Worm (Caenorhabditis elegans) whole organism, late embryonic: ENCODE results near the gene T23E7.2.

ENCODE experiments used
- madf-2 ChIP-seq: sonication (generic microtip); optimal IDR thresholded peaks from 2 replicates; lab custom pipeline; 2017; ENCODE audit warnings: missing genetic modification characterization, missing compliant biosample characterization
- pha-4 ChIP-seq: fragments of 150-350 bp; optimal IDR thresholded peaks from 2 replicates; lab custom pipeline; 2018; ENCODE audit warnings: missing biosample characterization, missing genetic modification reagents, missing genetic modification characterization

ce11 chrX:17627382-17627781 lies 43.4 kb upstream of the T23E7.2 start:
- TF ChIP-seq pha-4 (tag; lab: Kevin White, UChicago) (no peak), madf-2 (tag; lab: Kevin White, UChicago) (no peak)
